Worm (Caenorhabditis elegans) whole organism, L4/young adult: Measurements from ENCODE around the gene col-90.

Experiments used
- W03F9.2 ChIP-seq: fragments of 150-350 bp; optimal IDR thresholded peaks from 2 replicates; lab custom pipeline; 2014; ENCODE audit warnings: missing biosample characterization, missing genetic modification characterization
- dao-5 ChIP-seq: sonication (generic microtip); optimal IDR thresholded peaks from 2 replicates; lab custom pipeline; 2016; ENCODE audit warnings: missing genotype, missing genetic modification characterization, moderate library complexity, missing compliant biosample characterization
- him-1 ChIP-seq: sonication (generic microtip); optimal IDR thresholded peaks from 2 replicates; lab custom pipeline; 2016; ENCODE audit warnings: missing genotype, missing genetic modification reagents, missing genetic modification characterization, missing compliant biosample characterization

The col-90 gene

ce11 chrIII:7997447-7998046 lies 48.9 kb downstream of the col-90 start:
- TF ChIP-seq W03F9.2 (tag; lab: Kevin White, UChicago), result no peak
- TF ChIP-seq him-1, result no peak
- no peak for TF ChIP-seq dao-5 (tag; lab: Kevin White, UChicago)
